Fruit fly (Drosophila melanogaster): Measurements from ENCODE around the gene Nep2.

Gene Nep2

DNA sequence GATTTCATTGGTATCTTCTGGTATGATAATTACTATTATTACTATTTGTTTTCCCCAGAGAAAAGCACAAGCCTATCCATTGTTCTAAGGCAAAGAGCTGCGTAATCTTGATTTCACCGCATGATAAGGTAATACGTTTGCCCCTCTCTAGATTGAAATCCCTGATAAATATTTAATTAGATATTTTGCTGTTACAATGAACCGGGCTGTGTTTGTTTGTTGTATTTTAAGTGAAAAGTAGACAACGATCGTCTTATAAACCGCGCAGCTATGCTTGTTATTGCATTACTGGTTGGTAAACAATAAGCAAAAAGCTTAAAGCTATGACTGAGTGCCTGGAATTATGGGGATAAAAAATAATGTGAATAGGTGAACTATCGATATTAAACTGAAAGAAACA is 36.9 kb downstream of the Nep2 start:
- no peak for TF ChIP-seq CG17801 (GFP tag; optimal IDR thresholded peaks at IDR 0.05; ENCODE audit: partially characterized antibody)

DNA sequence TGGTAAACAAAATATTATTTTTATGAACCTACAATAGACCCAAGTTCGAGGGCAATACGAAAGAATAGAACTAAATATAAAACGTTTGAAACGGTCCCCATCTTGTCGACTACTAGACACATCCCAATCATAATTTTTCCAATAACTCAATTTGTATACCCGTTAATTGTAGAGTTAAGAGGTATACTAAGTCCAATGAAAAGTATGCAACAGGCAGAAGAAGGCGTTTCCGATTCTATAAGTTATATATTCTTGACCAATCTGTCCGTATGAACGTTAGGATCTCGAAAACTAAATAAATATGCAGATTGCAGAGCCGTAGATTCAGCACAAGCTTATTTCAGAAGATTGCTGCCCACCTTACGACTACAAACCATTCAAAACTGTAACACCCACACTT is 41.2 kb downstream of the Nep2 start, which contains the start of gene CG33927:
Gene CG33927, minus strand, starts transcription at position 101 of the 400 bp plus-strand sequence.
- no peak for TF ChIP-seq CG17801 (GFP tag; optimal IDR thresholded peaks at IDR 0.05; ENCODE audit: partially characterized antibody)

- TF ChIP-seq CG17801 (GFP tag; optimal IDR thresholded peaks at IDR 0.05; ENCODE audit: partially characterized antibody), result no peak
These were observed 44.5 kb downstream of the Nep2 start for dm6 chr3R:4687207-4687606.

dm6 chr3R:4678362-4678761 is 53.3 kb downstream of the Nep2 start:
- no peak for TF ChIP-seq CG17801 (GFP tag; optimal IDR thresholded peaks at IDR 0.05; ENCODE audit: partially characterized antibody)

DNA sequence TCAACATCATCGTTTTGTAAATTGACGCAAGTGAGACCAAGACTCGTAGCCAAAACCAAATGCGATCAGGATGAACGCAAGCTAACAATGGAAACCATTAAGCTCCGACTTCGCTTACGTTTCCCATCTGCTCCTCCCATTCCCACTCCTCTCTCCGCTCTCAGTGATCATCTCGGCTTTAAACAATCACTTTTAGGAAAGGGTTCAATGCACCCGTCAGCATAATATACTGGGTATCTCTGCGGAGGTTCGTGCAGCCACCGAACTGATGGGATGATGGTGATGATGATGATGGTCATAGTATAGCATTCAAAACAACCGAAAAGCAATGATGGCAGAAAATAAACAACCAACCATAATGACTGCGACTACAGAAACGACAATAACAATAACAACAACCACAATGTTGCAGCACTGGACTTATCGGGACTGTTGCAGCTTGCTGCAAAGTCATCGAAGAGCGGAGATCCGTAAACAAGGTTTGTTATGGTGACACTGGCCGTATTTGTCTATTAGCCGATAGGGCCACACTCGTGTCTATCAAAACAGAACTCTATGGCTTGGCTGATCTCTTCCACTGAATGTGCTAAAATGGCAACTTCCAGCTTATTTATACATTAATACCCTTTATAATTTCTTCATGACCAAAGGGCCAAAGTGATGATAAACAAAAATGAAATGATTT is 54.6 kb downstream of the Nep2 start:
- no peak for TF ChIP-seq CG17801 (GFP tag; optimal IDR thresholded peaks at IDR 0.05; ENCODE audit: partially characterized antibody)
